Fruit fly (Drosophila melanogaster) whole organism, embryonic: Measurements from ENCODE around the gene CG42542.

ENCODE experiments used
- Aef1 ChIP-seq: fragments of 200-800 bp; sonication (Bioruptor generic); IDR thresholded peaks from 3 replicates; pipeline ENCODE4 v1.3.6; 2022; ENCODE audit warnings: missing biosample characterization, missing genetic modification characterization
- Awh ChIP-seq: fragments of 200-800 bp; sonication (Bioruptor generic); IDR thresholded peaks from 2 replicates; pipeline ENCODE4, ENCODE4 v1.3.6; 2022; ENCODE audit warnings: missing biosample characterization, missing genetic modification characterization
- CG10959 ChIP-seq: fragments of 200-800 bp; sonication (Bioruptor generic); IDR thresholded peaks from 2 replicates; pipeline ENCODE4 v1.3.6; 2022; ENCODE audit warnings: missing biosample characterization, missing genetic modification characterization
- CG11560 ChIP-seq: fragments of 200-800 bp; sonication (Bioruptor generic); IDR thresholded peaks from 3 replicates; pipeline ENCODE4 v1.3.6; 2022; ENCODE audit warnings: missing biosample characterization, missing genetic modification characterization
- CG13624 ChIP-seq: fragments of 200-800 bp; sonication (Bioruptor generic); optimal IDR thresholded peaks from 2 replicates; lab custom pipeline; 2016; ENCODE audit warnings: missing biosample characterization, missing genetic modification characterization
- CG15269 ChIP-seq: fragments of 200-800 bp; sonication (Bioruptor generic); optimal IDR thresholded peaks from 2 replicates; lab custom pipeline; 2018; ENCODE audit warnings: missing biosample characterization, mild to moderate bottlenecking, missing genetic modification characterization, moderate library complexity
- CG17385 ChIP-seq: fragments of 200-800 bp; sonication (Bioruptor generic); optimal IDR thresholded peaks from 3 replicates; lab custom pipeline; 2018; ENCODE audit warnings: missing biosample characterization, mild to moderate bottlenecking, missing genetic modification characterization
- CG17829 ChIP-seq: fragments of 200-800 bp; optimal IDR thresholded peaks from 2 replicates; lab custom pipeline; 2019; ENCODE audit warnings: missing biosample characterization, mild to moderate bottlenecking, missing genetic modification characterization, moderate library complexity
- CG18262 ChIP-seq: fragments of 200-800 bp; optimal IDR thresholded peaks from 3 replicates; lab custom pipeline; 2019; ENCODE audit warnings: missing biosample characterization, mild to moderate bottlenecking, missing genetic modification characterization, moderate library complexity
- CG18619 ChIP-seq: fragments of 200-800 bp; sonication (Bioruptor generic); optimal IDR thresholded peaks from 3 replicates; lab custom pipeline; 2017; ENCODE audit warnings: missing biosample characterization, mild to moderate bottlenecking, missing genetic modification characterization
- CG31441 ChIP-seq: fragments of 200-800 bp; sonication (Bioruptor generic); IDR thresholded peaks from 2 replicates; pipeline ENCODE4 v1.3.6; 2022; ENCODE audit warnings: missing biosample characterization, missing genetic modification characterization
- CG4707 ChIP-seq: fragments of 200-800 bp; sonication (Bioruptor generic); optimal IDR thresholded peaks from 2 replicates; lab custom pipeline; 2018; ENCODE audit warnings: missing biosample characterization, mild to moderate bottlenecking, missing genetic modification characterization, moderate library complexity
- CG6654 ChIP-seq: fragments of 200-800 bp; sonication (Bioruptor generic); optimal IDR thresholded peaks from 2 replicates; lab custom pipeline; 2017; ENCODE audit warnings: missing biosample characterization, mild to moderate bottlenecking, missing genetic modification characterization
- CG6683 ChIP-seq: fragments of 200-800 bp; sonication (Bioruptor generic); optimal IDR thresholded peaks from 2 replicates; lab custom pipeline; 2017; ENCODE audit warnings: missing biosample characterization, mild to moderate bottlenecking, missing genetic modification characterization, missing genetic modification reagents
- CG7271 ChIP-seq: fragments of 200-800 bp; sonication (Bioruptor generic); optimal IDR thresholded peaks from 2 replicates; lab custom pipeline; 2018; ENCODE audit warnings: missing biosample characterization, mild to moderate bottlenecking, missing genetic modification characterization, moderate library complexity
- CG7928 ChIP-seq: fragments of 200-800 bp; sonication (Bioruptor generic); optimal IDR thresholded peaks from 2 replicates; lab custom pipeline; 2017; ENCODE audit warnings: missing biosample characterization, mild to moderate bottlenecking, missing genetic modification characterization
- CG8388 ChIP-seq: fragments of 200-800 bp; sonication (Bioruptor generic); optimal IDR thresholded peaks from 2 replicates; lab custom pipeline; 2019; ENCODE audit warnings: missing biosample characterization, mild to moderate bottlenecking, missing genetic modification characterization, moderate library complexity
- CG8924 ChIP-seq: fragments of 200-800 bp; optimal IDR thresholded peaks from 3 replicates; lab custom pipeline; 2019; ENCODE audit warnings: missing biosample characterization, mild to moderate bottlenecking, missing genetic modification characterization, moderate library complexity
- CG9817 ChIP-seq: fragments of 200-800 bp; sonication (Bioruptor generic); optimal IDR thresholded peaks from 2 replicates; lab custom pipeline; 2018; ENCODE audit warnings: missing biosample characterization, mild to moderate bottlenecking, missing genetic modification characterization, moderate library complexity
- Chrac-16 ChIP-seq: fragments of 200-800 bp; sonication (Bioruptor generic); optimal IDR thresholded peaks from 3 replicates; lab custom pipeline; 2016; ENCODE audit warnings: missing biosample characterization, missing genetic modification characterization
- Drgx ChIP-seq: fragments of 200-800 bp; sonication (Bioruptor generic); IDR thresholded peaks from 2 replicates; pipeline ENCODE4 v1.3.6; 2022; ENCODE audit warnings: missing biosample characterization, missing genetic modification characterization
- H15 ChIP-seq: fragments of 200-800 bp; sonication (Bioruptor generic); IDR thresholded peaks from 3 replicates; pipeline ENCODE4 v1.3.6; 2022; ENCODE audit warnings: missing biosample characterization, missing genetic modification characterization
- HLH3B ChIP-seq: fragments of 200-800 bp; sonication (Bioruptor generic); IDR thresholded peaks from 2 replicates; pipeline ENCODE4 v1.3.6; 2022; ENCODE audit warnings: missing biosample characterization, missing genetic modification characterization
- Hand ChIP-seq: fragments of 200-800 bp; sonication (Bioruptor generic); optimal IDR thresholded peaks from 2 replicates; lab custom pipeline; 2017; ENCODE audit warnings: mild to moderate bottlenecking, missing biosample characterization, missing genetic modification reagents, missing genetic modification characterization
- MBD-R2 ChIP-seq: fragments of 200-800 bp; sonication (Bioruptor generic); IDR thresholded peaks from 2 replicates; pipeline ENCODE4 v1.3.6; 2022; ENCODE audit warnings: missing biosample characterization, missing genetic modification characterization
- Meics ChIP-seq: fragments of 200-800 bp; sonication (Bioruptor generic); optimal IDR thresholded peaks from 2 replicates; lab custom pipeline; 2017; ENCODE audit warnings: missing biosample characterization, mild to moderate bottlenecking, missing genetic modification characterization
- Mrtf ChIP-seq: fragments of 200-800 bp; sonication (Bioruptor generic); IDR thresholded peaks from 3 replicates; pipeline ENCODE4 v1.3.6; 2022; ENCODE audit warnings: missing biosample characterization, missing genetic modification characterization
- Oaz ChIP-seq: fragments of 200-800 bp; sonication (Bioruptor generic); IDR thresholded peaks from 2 replicates; pipeline ENCODE4 v1.3.6; 2022; ENCODE audit warnings: missing biosample characterization, missing genetic modification characterization
- Rx ChIP-seq: fragments of 200-800 bp; sonication (Bioruptor generic); IDR thresholded peaks from 2 replicates; pipeline ENCODE4 v1.3.6; 2022; ENCODE audit warnings: missing biosample characterization, missing genetic modification characterization
- Sry-δ ChIP-seq: fragments of 200-800 bp; sonication (Bioruptor generic); optimal IDR thresholded peaks from 2 replicates; lab custom pipeline; 2016; ENCODE audit warnings: missing biosample characterization, missing genetic modification characterization
- Stat92E ChIP-seq, 3 experiments: fragments of >200 bp in 2 of 3; fragments of 200-800 bp in 1 of 3; sonication (Bioruptor generic) in 1 of 3; optimal IDR thresholded peaks; 2 replicates each; lab custom pipeline; 2017 to 2019; ENCODE audit warnings: missing biosample characterization in 3 of 3, missing genetic modification characterization in 3 of 3, mild to moderate bottlenecking in 1 of 3, moderate library complexity in 1 of 3
- Trl ChIP-seq, 3 experiments: fragments of >200 bp in 2 of 3; fragments of 200-800 bp in 1 of 3; sonication (Bioruptor generic) in 1 of 3; optimal IDR thresholded peaks; 2 replicates in 1 of 3; 3 replicates in 2 of 3; lab custom pipeline; 2016 to 2017; ENCODE audit warnings: missing biosample characterization in 1 of 3, missing genetic modification characterization in 1 of 3
- Xbp1 ChIP-seq: fragments of 200-800 bp; sonication (Bioruptor generic); optimal IDR thresholded peaks from 3 replicates; lab custom pipeline; 2016; ENCODE audit warnings: missing biosample characterization, mild to moderate bottlenecking, missing genetic modification characterization
- YL-1 ChIP-seq: fragments of 200-800 bp; sonication (Bioruptor generic); optimal IDR thresholded peaks from 3 replicates; lab custom pipeline; 2017; ENCODE audit warnings: missing biosample characterization, mild to moderate bottlenecking, missing genetic modification characterization
- croc ChIP-seq: fragments of 200-800 bp; sonication (Bioruptor generic); conservative IDR thresholded peaks from 3 replicates; pipeline ENCODE4 v1.3.6; 2022; ENCODE audit warnings: missing biosample characterization, missing genetic modification characterization
- crp ChIP-seq, 2 experiments: fragments of 200-800 bp; sonication (Bioruptor generic); optimal IDR thresholded peaks; 2 replicates in 1 of 2; 3 replicates in 1 of 2; lab custom pipeline; 2017; ENCODE audit warnings: missing biosample characterization in 2 of 2, missing genetic modification characterization in 2 of 2, mild to moderate bottlenecking in 1 of 2, moderate library complexity in 1 of 2
- dimm ChIP-seq: fragments of 200-800 bp; sonication (Bioruptor generic); IDR thresholded peaks from 2 replicates; pipeline ENCODE4 v1.3.6; 2022; ENCODE audit warnings: missing biosample characterization, missing genetic modification characterization
- dm ChIP-seq: fragments of 200-800 bp; sonication (Bioruptor generic); optimal IDR thresholded peaks from 3 replicates; lab custom pipeline; 2016; ENCODE audit warnings: missing biosample characterization, missing genetic modification characterization
- exex ChIP-seq: fragments of 200-800 bp; sonication (Bioruptor generic); optimal IDR thresholded peaks from 4 replicates; lab custom pipeline; 2018; ENCODE audit warnings: missing biosample characterization, mild to moderate bottlenecking, missing genetic modification characterization, moderate library complexity
- ken ChIP-seq: fragments of 200-800 bp; sonication (Bioruptor generic); IDR thresholded peaks from 3 replicates; pipeline ENCODE4 v1.3.6; 2022; ENCODE audit warnings: missing biosample characterization, missing genetic modification characterization
- phol ChIP-seq: fragments of 200-800 bp; sonication (Bioruptor generic); optimal IDR thresholded peaks from 3 replicates; lab custom pipeline; 2018; ENCODE audit warnings: missing biosample characterization, mild to moderate bottlenecking, missing genetic modification characterization, moderate library complexity
- repo ChIP-seq: fragments of 200-800 bp; sonication (Bioruptor generic); optimal IDR thresholded peaks from 2 replicates; lab custom pipeline; 2016; ENCODE audit warnings: missing biosample characterization, missing genetic modification characterization
- schlank ChIP-seq: fragments of 200-800 bp; sonication (Bioruptor generic); optimal IDR thresholded peaks from 2 replicates; lab custom pipeline; 2018; ENCODE audit warnings: missing biosample characterization, mild to moderate bottlenecking, missing genetic modification characterization
- scrt ChIP-seq: fragments of 200-800 bp; sonication (Bioruptor generic); optimal IDR thresholded peaks from 2 replicates; lab custom pipeline; 2018; ENCODE audit warnings: missing biosample characterization, mild to moderate bottlenecking, missing genetic modification characterization, moderate library complexity
- slp2 ChIP-seq: fragments of 200-800 bp; sonication (Bioruptor generic); optimal IDR thresholded peaks from 2 replicates; lab custom pipeline; 2016; ENCODE audit warnings: missing biosample characterization, missing genetic modification characterization
- tap ChIP-seq: fragments of 200-800 bp; optimal IDR thresholded peaks from 3 replicates; lab custom pipeline; 2019; ENCODE audit warnings: missing biosample characterization, mild to moderate bottlenecking, missing genetic modification characterization, moderate library complexity
- ttk ChIP-seq: fragments of 200-800 bp; sonication (Bioruptor generic); IDR thresholded peaks from 2 replicates; pipeline ENCODE4 v2.1.2; 2022; ENCODE audit warnings: missing biosample characterization, missing genetic modification characterization
- yki ChIP-seq: fragments of >200 bp; optimal IDR thresholded peaks from 3 replicates; lab custom pipeline; 2018
- zfh2 ChIP-seq: fragments of 200-800 bp; sonication (Bioruptor generic); optimal IDR thresholded peaks from 2 replicates; lab custom pipeline; 2016; ENCODE audit warnings: missing biosample characterization, missing genetic modification characterization

CG42542 gene

DNA sequence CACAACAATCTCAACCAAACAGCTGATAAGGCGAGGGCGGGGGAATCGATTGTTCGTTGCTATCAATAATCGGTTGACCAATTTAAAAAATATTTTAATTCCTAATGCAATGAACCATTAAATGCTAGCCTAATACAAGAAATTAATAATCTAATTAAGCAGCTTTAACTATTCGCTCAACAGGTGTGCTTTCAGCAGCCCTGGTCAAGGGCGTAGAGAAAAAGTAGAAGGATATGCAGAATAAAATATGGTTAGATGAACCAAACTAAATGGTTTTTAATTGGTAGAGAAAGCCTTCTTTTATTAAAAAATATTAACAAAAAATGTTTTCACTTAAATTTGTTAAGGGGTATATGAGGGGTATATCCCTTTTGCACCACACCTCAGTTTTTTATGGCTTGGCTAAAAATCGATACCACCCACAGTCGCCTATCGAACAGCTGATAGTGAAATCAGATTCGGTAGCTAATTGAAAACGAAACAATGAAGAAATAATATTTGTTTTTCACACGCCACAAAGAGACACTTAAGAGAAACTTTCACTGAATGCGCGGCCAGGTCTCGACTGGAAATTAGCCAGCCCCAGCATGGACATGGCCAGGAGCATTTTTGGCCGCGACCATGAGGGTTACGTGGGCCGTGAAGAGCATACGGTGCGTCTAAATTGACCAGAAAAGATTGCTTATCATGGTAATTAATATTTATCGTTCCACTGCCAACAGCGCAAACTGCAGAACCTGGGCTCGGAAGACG lies 22.6 kb downstream of the CG42542 start, which contains the start of the genes SIDL and CG12241 (continued):
- peak; percentile 79 for TF ChIP-seq CG8924
- no peak for TF ChIP-seq dimm (GFP tag; lab: Robert Waterston, UW)
- TF ChIP-seq phol (tag; lab: Kevin White, UChicago): peak; percentile 82
- peak; percentile 90 for TF ChIP-seq CG31441 (GFP tag; lab: Robert Waterston, UW)
- TF ChIP-seq CG4707: no peak
- peak; percentile 32 for TF ChIP-seq schlank
- TF ChIP-seq CG6683 (GFP tag; lab: Kevin White, UChicago): peak; percentile 57
- no peak for TF ChIP-seq CG17385 (GFP tag; lab: Kevin White, UChicago)
- TF ChIP-seq CG17829: peak; percentile 86
- no peak for TF ChIP-seq Stat92E (GFP tag; optimal IDR thresholded peaks at IDR 0.05; lab: Kevin White, UChicago)
- TF ChIP-seq CG18262: peak; percentile 90
- peak; percentile 92 for TF ChIP-seq HLH3B (GFP tag; lab: Robert Waterston, UW)
- TF ChIP-seq CG9817: peak; percentile 71
- peak; percentile 88 for TF ChIP-seq Awh (GFP tag; lab: Robert Waterston, UW)
- TF ChIP-seq CG8388: peak; percentile 64
- TF ChIP-seq Aef1 (GFP tag; lab: Robert Waterston, UW): peak; percentile 96
- TF ChIP-seq CG18619 (GFP tag; lab: Kevin White, UChicago): peak; percentile 39
- TF ChIP-seq CG7271: peak; percentile 31
- TF ChIP-seq Meics (GFP tag; lab: Kevin White, UChicago): peak; percentile 90
- TF ChIP-seq scrt: peak; percentile 90
- TF ChIP-seq Mrtf (GFP tag; lab: Robert Waterston, UW): peak; percentile 85
- peak; percentile 96 for TF ChIP-seq Drgx (GFP tag; lab: Robert Waterston, UW)
- 0 out of 2 replicates have a peak, but pooled peaks have one; percentile 21 for TF ChIP-seq Oaz (GFP tag; lab: Robert Waterston, UW)
- peak; percentile 43 for TF ChIP-seq YL-1 (GFP tag; lab: Kevin White, UChicago)
- peak; percentile 54 for TF ChIP-seq Xbp1
- TF ChIP-seq CG13624 (GFP tag; lab: Kevin White, UChicago): peak; percentile 89
- no peak for TF ChIP-seq tap (tag; lab: Kevin White, UChicago)
- peak; percentile 85 for TF ChIP-seq CG7928 (GFP tag; lab: Kevin White, UChicago)
- peak; percentile 68 for TF ChIP-seq exex (tag; lab: Kevin White, UChicago)
- peak; percentile 46 for TF ChIP-seq repo (GFP tag; lab: Kevin White, UChicago)
- TF ChIP-seq CG10959 (GFP tag; lab: Robert Waterston, UW): peak; percentile 63
- no peak for TF ChIP-seq dm (GFP tag; lab: Kevin White, UChicago)
- peak; percentile 66 for TF ChIP-seq Sry-δ (GFP tag; lab: Kevin White, UChicago)
- peak; percentile 54 to 91 for TF ChIP-seq crp (GFP tag; optimal IDR thresholded peaks at IDR 0.05; lab: Kevin White, UChicago)
- no peak for TF ChIP-seq yki (lab: Kevin White, UChicago)
- TF ChIP-seq CG11560: peak; percentile 85
- TF ChIP-seq Rx (GFP tag; lab: Robert Waterston, UW): peak; percentile 93
- TF ChIP-seq slp2 (GFP tag; lab: Kevin White, UChicago): peak; percentile 45
- TF ChIP-seq croc (GFP tag; lab: Robert Waterston, UW): peak; percentile 72
- no peak for TF ChIP-seq CG6654 (GFP tag; lab: Kevin White, UChicago)
- no peak for TF ChIP-seq CG15269
- peak; percentile 85 for TF ChIP-seq zfh2
- TF ChIP-seq Chrac-16 (GFP tag; lab: Kevin White, UChicago): peak; percentile 63
- peak; percentile 88 for TF ChIP-seq ttk
- TF ChIP-seq MBD-R2 (GFP tag; lab: Robert Waterston, UW): peak; percentile 92
- peak; percentile 91 for TF ChIP-seq H15 (GFP tag; lab: Robert Waterston, UW)
- TF ChIP-seq ken (GFP tag; lab: Robert Waterston, UW): peak; percentile 61; the same call in 1 of the 3 replicates
- TF ChIP-seq Trl (optimal IDR thresholded peaks at IDR 0.05; lab: Kevin White, UChicago): no peak
- TF ChIP-seq Trl (GFP tag; optimal IDR thresholded peaks at IDR 0.05; lab: Kevin White, UChicago): peak; percentile 84
- TF ChIP-seq Hand (GFP tag; lab: Kevin White, UChicago): no peak
